Worm (Caenorhabditis elegans): Measurements from ENCODE around the gene sru-44.

DNA sequence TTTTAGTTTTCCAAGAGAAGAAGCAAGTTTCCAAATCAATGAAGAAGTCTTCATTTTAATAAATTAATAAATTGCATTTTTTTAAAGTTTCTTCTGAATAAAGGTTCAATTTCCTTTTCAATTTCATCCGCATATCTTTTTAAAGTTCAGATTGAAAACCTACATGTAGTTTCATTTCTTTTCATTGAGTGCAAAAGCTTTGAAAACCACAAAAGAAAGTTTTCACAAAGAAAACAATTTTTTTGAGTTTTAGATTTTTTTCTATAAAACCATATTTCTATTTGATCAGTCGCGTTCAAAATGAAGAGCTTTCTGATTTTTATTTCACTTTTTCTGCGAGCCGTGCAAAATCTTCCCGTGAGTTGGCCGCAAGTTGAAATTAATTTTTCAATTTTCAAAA is 22.1 kb downstream of the sru-44 start, which contains the start of gene T08G3.6:
- TF ChIP-seq lsy-2 (tag; optimal IDR thresholded peaks at IDR 0.05), result no peak
- no peak for TF ChIP-seq blmp-1 (tag; optimal IDR thresholded peaks at IDR 0.05)
- TF ChIP-seq ceh-82 (tag; optimal IDR thresholded peaks at IDR 0.05), result no peak
- no peak for TF ChIP-seq zip-4 (GFP tag; optimal IDR thresholded peaks at IDR 0.05)
- no peak for TF ChIP-seq unc-62 (GFP tag; optimal IDR thresholded peaks at IDR 0.05)
- TF ChIP-seq nhr-77 (tag; optimal IDR thresholded peaks at IDR 0.05), result no peak
- TF ChIP-seq nhr-28 (tag; optimal IDR thresholded peaks at IDR 0.05), result no peak
